Worm (Caenorhabditis elegans): ENCODE measurements around the gene C25F9.6.

Gene C25F9.6

ce11 chrV:19405276-19405815 lies at the start of gene C25F9.6, which contains the start of gene C25F9.10:
TSS of gene C25F9.6 (minus strand) at chrV:19405326.
TSS of gene C25F9.10 (plus strand) at chrV:19405729.
- no peak for TF ChIP-seq ceh-36 (tag; optimal IDR thresholded peaks at IDR 0.05)
- no peak for TF ChIP-seq B0310.2 (tag; optimal IDR thresholded peaks at IDR 0.05)
- no peak for TF ChIP-seq tbx-37 (GFP tag; conservative IDR thresholded peaks at IDR 0.05)
- TF ChIP-seq F13C5.2 (tag; optimal IDR thresholded peaks at IDR 0.05): no peak
- TF ChIP-seq flt-1 (GFP tag; IDR thresholded peaks at IDR 0.05): no peak
- no peak for TF ChIP-seq sea-1 (GFP tag; conservative IDR thresholded peaks at IDR 0.05)
- no peak for TF ChIP-seq tra-4 (tag; optimal IDR thresholded peaks at IDR 0.05)
- TF ChIP-seq scrt-1 (GFP tag; IDR thresholded peaks at IDR 0.05): no peak
- TF ChIP-seq aly-1 (tag; optimal IDR thresholded peaks at IDR 0.05): no peak
- no peak for TF ChIP-seq ama-1 (optimal IDR thresholded peaks at IDR 0.05)

DNA sequence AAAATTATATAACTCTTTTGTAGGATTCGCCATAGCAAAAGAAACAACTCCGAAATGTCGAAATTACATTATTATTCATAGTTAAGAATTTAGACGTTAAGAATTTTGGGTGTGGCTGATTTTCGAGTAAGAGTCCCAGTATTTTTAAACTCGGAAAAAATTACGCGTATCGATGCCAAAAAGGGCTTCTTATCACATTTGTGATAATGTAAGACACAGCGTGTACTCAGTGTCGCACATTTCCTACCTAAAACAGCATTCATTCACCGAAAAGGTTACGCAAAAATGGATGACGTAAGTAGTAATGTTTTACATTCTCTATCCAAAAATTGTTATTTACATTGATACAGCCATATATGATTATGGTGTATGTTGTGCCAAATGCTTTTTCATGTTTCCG lies 44.4 kb upstream of the C25F9.6 start, which contains the start of gene M04C3.5:
Gene M04C3.5 (plus strand): TSS at position 190 of the 400 bp plus-strand sequence.
- no peak for TF ChIP-seq ama-1 (optimal IDR thresholded peaks at IDR 0.05)
- TF ChIP-seq hmbx-1 (tag; optimal IDR thresholded peaks at IDR 0.05): no peak
- TF ChIP-seq tbx-37 (GFP tag; conservative IDR thresholded peaks at IDR 0.05): no peak
- no peak for TF ChIP-seq tbx-11 (GFP tag; IDR thresholded peaks at IDR 0.05)
- TF ChIP-seq ceh-36 (tag; optimal IDR thresholded peaks at IDR 0.05): no peak
- TF ChIP-seq tra-4 (tag; optimal IDR thresholded peaks at IDR 0.05): no peak

ce11 chrV:19448805-19449204 lies 43.7 kb upstream of the C25F9.6 start, which contains the start of gene M04C3.2:
TSS of gene M04C3.2 (minus strand) at chrV:19448905.
- no peak for TF ChIP-seq ama-1 (optimal IDR thresholded peaks at IDR 0.05)
- no peak for TF ChIP-seq ets-7 (tag; optimal IDR thresholded peaks at IDR 0.05)
- no peak for TF ChIP-seq ceh-36 (tag; optimal IDR thresholded peaks at IDR 0.05)
- TF ChIP-seq aly-1 (tag; optimal IDR thresholded peaks at IDR 0.05): no peak
- no peak for TF ChIP-seq sea-1 (GFP tag; conservative IDR thresholded peaks at IDR 0.05)
- TF ChIP-seq hmbx-1 (tag; optimal IDR thresholded peaks at IDR 0.05): no peak
- no peak for TF ChIP-seq B0310.2 (tag; optimal IDR thresholded peaks at IDR 0.05)
- no peak for TF ChIP-seq F13C5.2 (tag; optimal IDR thresholded peaks at IDR 0.05)
- TF ChIP-seq tra-4 (tag; optimal IDR thresholded peaks at IDR 0.05): no peak
- TF ChIP-seq hmg-4 (GFP tag; optimal IDR thresholded peaks at IDR 0.05): no peak
- no peak for TF ChIP-seq scrt-1 (GFP tag; IDR thresholded peaks at IDR 0.05)
- no peak for TF ChIP-seq pes-1 (GFP tag; IDR thresholded peaks at IDR 0.05)
- no peak for TF ChIP-seq ceh-13 (GFP tag; optimal IDR thresholded peaks at IDR 0.05)

DNA sequence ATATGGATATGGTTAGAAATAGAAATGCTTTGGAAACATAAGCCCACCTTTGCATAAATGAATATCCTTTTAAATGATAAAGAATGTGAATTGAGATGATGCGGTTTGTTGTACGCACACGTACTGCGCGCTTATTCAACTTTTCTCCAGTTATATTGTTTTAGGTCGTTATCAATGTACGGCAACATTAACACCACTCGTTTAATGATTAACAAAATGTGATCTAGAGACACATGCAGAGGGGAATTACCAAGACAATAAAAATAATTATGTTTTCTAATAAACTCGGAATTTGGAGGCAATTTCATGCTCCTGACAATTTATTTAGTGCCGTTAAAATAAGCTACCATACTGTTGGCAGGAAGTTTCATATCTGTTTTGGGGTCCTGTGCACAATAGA lies 40.3 kb upstream of the C25F9.6 start, which contains the start of gene M04C3.1:
Gene M04C3.1 (minus strand): TSS at position 164 of the 400 bp plus-strand sequence.
- TF ChIP-seq sea-1 (GFP tag; conservative IDR thresholded peaks at IDR 0.05) (no peak), tra-4 (tag; optimal IDR thresholded peaks at IDR 0.05) (no peak), ama-1 (optimal IDR thresholded peaks at IDR 0.05) (no peak), flt-1 (GFP tag; IDR thresholded peaks at IDR 0.05) (no peak), hmbx-1 (tag; optimal IDR thresholded peaks at IDR 0.05) (no peak), hnd-1 (tag; optimal IDR thresholded peaks at IDR 0.05) (no peak), F13C5.2 (tag; optimal IDR thresholded peaks at IDR 0.05) (no peak), ceh-36 (tag; optimal IDR thresholded peaks at IDR 0.05) (no peak), pes-1 (GFP tag; IDR thresholded peaks at IDR 0.05) (no peak), B0310.2 (tag; optimal IDR thresholded peaks at IDR 0.05) (no peak), ceh-13 (GFP tag; optimal IDR thresholded peaks at IDR 0.05) (no peak), scrt-1 (GFP tag; IDR thresholded peaks at IDR 0.05) (no peak)

- no peak for TF ChIP-seq aly-1 (tag; optimal IDR thresholded peaks at IDR 0.05)
- no peak for TF ChIP-seq sea-1 (GFP tag; conservative IDR thresholded peaks at IDR 0.05)
- TF ChIP-seq tra-4 (tag; optimal IDR thresholded peaks at IDR 0.05): no peak
- TF ChIP-seq flt-1 (GFP tag; IDR thresholded peaks at IDR 0.05): no peak
- no peak for TF ChIP-seq B0310.2 (tag; optimal IDR thresholded peaks at IDR 0.05)
- no peak for TF ChIP-seq hmbx-1 (tag; optimal IDR thresholded peaks at IDR 0.05)
- no peak for TF ChIP-seq ceh-13 (GFP tag; optimal IDR thresholded peaks at IDR 0.05)
- TF ChIP-seq F13C5.2 (tag; optimal IDR thresholded peaks at IDR 0.05): no peak
- TF ChIP-seq tbx-11 (GFP tag; IDR thresholded peaks at IDR 0.05): no peak
Observed at ce11 chrV:19443599-19443998, 38.5 kb upstream of the C25F9.6 start.

ce11 chrV:19436307-19436706 lies 31.2 kb upstream of the C25F9.6 start, which contains the start of gene C25F9.14:
TSS of gene C25F9.14 (plus strand) at chrV:19436484.
- TF ChIP-seq flt-1 (GFP tag; IDR thresholded peaks at IDR 0.05) (no peak), tbx-11 (GFP tag; IDR thresholded peaks at IDR 0.05) (no peak), ama-1 (optimal IDR thresholded peaks at IDR 0.05) (no peak), hnd-1 (tag; optimal IDR thresholded peaks at IDR 0.05) (no peak), tra-4 (tag; optimal IDR thresholded peaks at IDR 0.05) (no peak), pes-1 (GFP tag; IDR thresholded peaks at IDR 0.05) (no peak), sea-1 (GFP tag; conservative IDR thresholded peaks at IDR 0.05) (no peak), scrt-1 (GFP tag; IDR thresholded peaks at IDR 0.05) (no peak), hmbx-1 (tag; optimal IDR thresholded peaks at IDR 0.05) (no peak), F13C5.2 (tag; optimal IDR thresholded peaks at IDR 0.05) (no peak), ets-7 (tag; optimal IDR thresholded peaks at IDR 0.05) (no peak), ceh-36 (tag; optimal IDR thresholded peaks at IDR 0.05) (no peak), tbx-37 (GFP tag; conservative IDR thresholded peaks at IDR 0.05) (no peak)

DNA sequence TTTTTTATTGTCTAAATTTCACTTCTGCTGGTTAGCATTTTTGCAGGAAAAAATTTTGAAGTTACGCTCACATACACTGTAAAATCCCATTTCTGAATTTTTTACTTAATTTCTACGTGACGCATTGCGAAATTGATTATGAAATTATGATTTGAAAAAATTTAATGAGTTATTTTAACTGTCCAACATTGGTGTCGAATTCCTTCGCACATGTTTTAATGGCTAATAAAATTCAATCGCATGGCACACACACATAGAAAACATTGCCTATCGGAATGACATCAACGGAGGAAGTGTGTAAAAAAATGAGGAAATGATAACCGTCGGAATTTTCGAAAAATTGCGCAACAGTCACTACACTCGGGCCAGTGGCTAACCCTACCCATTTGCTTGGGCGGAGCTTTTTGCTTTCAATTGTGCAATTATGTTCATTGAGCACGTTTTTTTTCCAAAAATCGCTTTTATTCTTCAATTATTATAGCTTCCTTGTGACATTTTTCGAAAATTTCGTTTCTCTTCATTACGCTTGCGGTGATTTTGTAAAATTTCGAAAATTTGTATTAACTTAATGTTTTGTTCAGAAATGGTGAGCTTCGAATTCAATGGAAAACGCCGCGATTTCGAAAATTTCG lies 28.8 kb upstream of the C25F9.6 start, which contains the start of gene C25F9.16:
Gene C25F9.16 (plus strand): TSS at position 582 of the 632 bp plus-strand sequence.
- TF ChIP-seq F13C5.2 (tag; optimal IDR thresholded peaks at IDR 0.05): no peak
- TF ChIP-seq B0310.2 (tag; optimal IDR thresholded peaks at IDR 0.05): no peak
- no peak for TF ChIP-seq ama-1 (optimal IDR thresholded peaks at IDR 0.05)
- no peak for TF ChIP-seq ets-7 (tag; optimal IDR thresholded peaks at IDR 0.05)
- no peak for TF ChIP-seq hmbx-1 (tag; optimal IDR thresholded peaks at IDR 0.05)
- no peak for TF ChIP-seq aly-1 (tag; optimal IDR thresholded peaks at IDR 0.05)
- TF ChIP-seq tbx-37 (GFP tag; conservative IDR thresholded peaks at IDR 0.05): no peak
- no peak for TF ChIP-seq pes-1 (GFP tag; IDR thresholded peaks at IDR 0.05)
- TF ChIP-seq tra-4 (tag; optimal IDR thresholded peaks at IDR 0.05): no peak
- TF ChIP-seq ceh-36 (tag; optimal IDR thresholded peaks at IDR 0.05): no peak
- no peak for TF ChIP-seq hnd-1 (tag; optimal IDR thresholded peaks at IDR 0.05)
- TF ChIP-seq sea-1 (GFP tag; conservative IDR thresholded peaks at IDR 0.05): no peak
